Worm (Caenorhabditis elegans): ENCODE results near the gene flp-18.

Gene flp-18

ce11 chrX:2996976-2997399 is 21.4 kb downstream of the flp-18 start (continued):
- TF ChIP-seq nhr-21 (tag; optimal IDR thresholded peaks at IDR 0.05) = peak; percentile 100
- peak; percentile 99 for TF ChIP-seq nhr-6 (tag; optimal IDR thresholded peaks at IDR 0.05)
- TF ChIP-seq crh-2 (tag; optimal IDR thresholded peaks at IDR 0.05) = peak; percentile 100
- peak; percentile 99 for TF ChIP-seq lin-13 (GFP tag; optimal IDR thresholded peaks at IDR 0.05)
- peak; percentile 88 for TF ChIP-seq ceh-16 (tag; optimal IDR thresholded peaks at IDR 0.05)
- no peak for TF ChIP-seq ama-1 (optimal IDR thresholded peaks at IDR 0.05)
- peak; percentile 98 for TF ChIP-seq nhr-77 (tag; optimal IDR thresholded peaks at IDR 0.05)
- peak; percentile 93 for TF ChIP-seq gmeb-1 (tag; optimal IDR thresholded peaks at IDR 0.05)
- TF ChIP-seq F13H6.1 (tag; optimal IDR thresholded peaks at IDR 0.05) = peak; percentile 99
- peak; percentile 98 for TF ChIP-seq nhr-10 (tag; optimal IDR thresholded peaks at IDR 0.05)
- peak; percentile 76 for TF ChIP-seq lin-11 (tag; optimal IDR thresholded peaks at IDR 0.05)
- TF ChIP-seq ZK546.5 (tag; optimal IDR thresholded peaks at IDR 0.05) = peak; percentile 81
- TF ChIP-seq elt-1 (tag; optimal IDR thresholded peaks at IDR 0.05) = no peak
- TF ChIP-seq egl-27 (tag; optimal IDR thresholded peaks at IDR 0.05) = peak; percentile 97
- TF ChIP-seq peb-1 (tag; optimal IDR thresholded peaks at IDR 0.05) = peak; percentile 79
- peak; percentile 96 for TF ChIP-seq lin-39 (tag; optimal IDR thresholded peaks at IDR 0.05)
- peak; percentile 98 for TF ChIP-seq sem-4 (tag; optimal IDR thresholded peaks at IDR 0.05)
- peak; percentile 82 for TF ChIP-seq ztf-11 (tag; optimal IDR thresholded peaks at IDR 0.05)
- TF ChIP-seq ztf-4 (tag; optimal IDR thresholded peaks at IDR 0.05) = peak; percentile 95
- TF ChIP-seq sma-9 (GFP tag; optimal IDR thresholded peaks at IDR 0.05) = peak; percentile 98
- TF ChIP-seq sma-9 (tag; optimal IDR thresholded peaks at IDR 0.05) = peak; percentile 9

ce11 chrX:2996318-2996717 is 22.0 kb downstream of the flp-18 start:
- TF ChIP-seq nhr-10 (tag; optimal IDR thresholded peaks at IDR 0.05) (no peak), lin-39 (tag; optimal IDR thresholded peaks at IDR 0.05) (no peak), skn-1 (tag; optimal IDR thresholded peaks at IDR 0.05) (no peak), ztf-4 (tag; optimal IDR thresholded peaks at IDR 0.05) (no peak), sem-4 (tag; optimal IDR thresholded peaks at IDR 0.05) (no peak), nhr-25 (tag; optimal IDR thresholded peaks at IDR 0.05) (no peak), unc-62 (GFP tag; optimal IDR thresholded peaks at IDR 0.05) (no peak), blmp-1 (tag; optimal IDR thresholded peaks at IDR 0.05; ENCODE audit: insufficient read depth) (no peak), ama-1 (optimal IDR thresholded peaks at IDR 0.05) (no peak), nhr-11 (tag; optimal IDR thresholded peaks at IDR 0.05) (no peak), nhr-237 (tag; optimal IDR thresholded peaks at IDR 0.05) (no peak), ztf-11 (tag; optimal IDR thresholded peaks at IDR 0.05) (no peak), ceh-82 (tag; optimal IDR thresholded peaks at IDR 0.05) (no peak), peb-1 (tag; optimal IDR thresholded peaks at IDR 0.05) (no peak), alr-1 (tag; optimal IDR thresholded peaks at IDR 0.05) (no peak), R02D3.7 (tag; optimal IDR thresholded peaks at IDR 0.05) (no peak), elt-1 (tag; optimal IDR thresholded peaks at IDR 0.05) (no peak), mdl-1 (tag; optimal IDR thresholded peaks at IDR 0.05) (no peak), fos-1 (tag; optimal IDR thresholded peaks at IDR 0.05) (no peak)

- TF ChIP-seq gmeb-1 (tag; optimal IDR thresholded peaks at IDR 0.05) (no peak), lin-39 (tag; optimal IDR thresholded peaks at IDR 0.05) (no peak), C34F6.9 (tag; optimal IDR thresholded peaks at IDR 0.05) (no peak), nhr-25 (tag; optimal IDR thresholded peaks at IDR 0.05) (no peak), elt-3 (tag; optimal IDR thresholded peaks at IDR 0.05) (no peak), elt-1 (tag; optimal IDR thresholded peaks at IDR 0.05) (no peak), nhr-10 (tag; optimal IDR thresholded peaks at IDR 0.05) (no peak), crh-2 (tag; optimal IDR thresholded peaks at IDR 0.05) (no peak), zag-1 (tag; optimal IDR thresholded peaks at IDR 0.05) (no peak), sem-4 (tag; optimal IDR thresholded peaks at IDR 0.05) (no peak), ceh-82 (tag; optimal IDR thresholded peaks at IDR 0.05) (no peak), unc-39 (tag; optimal IDR thresholded peaks at IDR 0.05) (no peak)
Observed at ce11 chrX:2990145-2990544, 28.2 kb downstream of the flp-18 start.

- TF ChIP-seq elt-1 (tag; optimal IDR thresholded peaks at IDR 0.05) (no peak), nhr-25 (tag; optimal IDR thresholded peaks at IDR 0.05) (no peak), F13H6.1 (tag; optimal IDR thresholded peaks at IDR 0.05) (no peak)
Observed at ce11 chrX:2983996-2984395, 34.4 kb downstream of the flp-18 start, which contains the start of gene osm-5. osm-5 (plus strand) TSS chrX:2984263.

- TF ChIP-seq unc-62 (GFP tag; optimal IDR thresholded peaks at IDR 0.05) = no peak
- no peak for TF ChIP-seq nhr-25 (tag; optimal IDR thresholded peaks at IDR 0.05)
- TF ChIP-seq fos-1 (tag; optimal IDR thresholded peaks at IDR 0.05) = no peak
- no peak for TF ChIP-seq blmp-1 (tag; optimal IDR thresholded peaks at IDR 0.05; ENCODE audit: insufficient read depth)
- no peak for TF ChIP-seq aly-2 (tag; optimal IDR thresholded peaks at IDR 0.05)
- no peak for TF ChIP-seq ceh-82 (tag; optimal IDR thresholded peaks at IDR 0.05)
- TF ChIP-seq unc-39 (tag; optimal IDR thresholded peaks at IDR 0.05) = no peak
- no peak for TF ChIP-seq F13H6.1 (tag; optimal IDR thresholded peaks at IDR 0.05)
- TF ChIP-seq elt-3 (tag; optimal IDR thresholded peaks at IDR 0.05) = no peak
- no peak for TF ChIP-seq C34F6.9 (tag; optimal IDR thresholded peaks at IDR 0.05)
- no peak for TF ChIP-seq nhr-21 (tag; optimal IDR thresholded peaks at IDR 0.05)
- TF ChIP-seq nhr-10 (tag; optimal IDR thresholded peaks at IDR 0.05) = no peak
- TF ChIP-seq alr-1 (tag; optimal IDR thresholded peaks at IDR 0.05) = no peak
- no peak for TF ChIP-seq lin-11 (tag; optimal IDR thresholded peaks at IDR 0.05)
- TF ChIP-seq elt-1 (tag; optimal IDR thresholded peaks at IDR 0.05) = no peak
- no peak for TF ChIP-seq mdl-1 (tag; optimal IDR thresholded peaks at IDR 0.05)
- no peak for TF ChIP-seq snpc-4 (tag; optimal IDR thresholded peaks at IDR 0.05)
- no peak for TF ChIP-seq crh-2 (tag; optimal IDR thresholded peaks at IDR 0.05)
Observed at ce11 chrX:2981715-2982114, 36.6 kb downstream of the flp-18 start, which contains the start of gene nspg-5. nspg-5 (plus strand) TSS chrX:2982015.

All from whole organism, L2 larva.